Fruit fly (Drosophila melanogaster) whole organism, embryonic: ENCODE data around the gene wcy.

ENCODE experiments used
- Aef1 ChIP-seq: fragments of 200-800 bp; sonication (Bioruptor generic); IDR thresholded peaks from 3 replicates; pipeline ENCODE4 v1.3.6; 2022; ENCODE audit warnings: missing biosample characterization, missing genetic modification characterization
- Bgb ChIP-seq: fragments of 200-800 bp; sonication (Bioruptor generic); IDR thresholded peaks from 2 replicates; pipeline ENCODE4 v1.3.6; 2022; ENCODE audit warnings: missing biosample characterization, missing genetic modification characterization; ENCODE audit not compliant: partially characterized antibody
- BtbVII ChIP-seq: fragments of 200-800 bp; sonication (Bioruptor generic); optimal IDR thresholded peaks from 3 replicates; lab custom pipeline; 2017; ENCODE audit warnings: missing biosample characterization, mild to moderate bottlenecking, missing genetic modification characterization
- CG10147 ChIP-seq: fragments of 200-800 bp; sonication (Bioruptor generic); optimal IDR thresholded peaks from 2 replicates; lab custom pipeline; 2019; ENCODE audit warnings: missing biosample characterization, mild to moderate bottlenecking, missing genetic modification characterization, moderate library complexity
- CG12391 ChIP-seq: fragments of 200-800 bp; sonication (Bioruptor generic); optimal IDR thresholded peaks from 3 replicates; lab custom pipeline; 2018; ENCODE audit warnings: missing biosample characterization, mild to moderate bottlenecking, missing genetic modification characterization, moderate library complexity
- CG12769 ChIP-seq: fragments of 200-800 bp; sonication (Bioruptor generic); optimal IDR thresholded peaks from 2 replicates; lab custom pipeline; 2019; ENCODE audit warnings: missing biosample characterization, mild to moderate bottlenecking, missing genetic modification characterization, moderate library complexity
- CG15479 ChIP-seq: fragments of 200-800 bp; sonication (Bioruptor generic); optimal IDR thresholded peaks from 3 replicates; lab custom pipeline; 2019; ENCODE audit warnings: missing biosample characterization, mild to moderate bottlenecking, missing genetic modification characterization, moderate library complexity
- CG1602 ChIP-seq: fragments of 200-800 bp; sonication (Bioruptor generic); optimal IDR thresholded peaks from 3 replicates; lab custom pipeline; 2016; ENCODE audit warnings: missing biosample characterization, missing genetic modification characterization
- CG2129 ChIP-seq: fragments of 200-800 bp; sonication (Bioruptor generic); IDR thresholded peaks from 2 replicates; pipeline ENCODE4 v1.3.6; 2022; ENCODE audit warnings: missing biosample characterization, missing genetic modification characterization; ENCODE audit not compliant: partially characterized antibody
- CG32772 ChIP-seq: fragments of 200-800 bp; sonication (Bioruptor generic); IDR thresholded peaks from 2 replicates; pipeline ENCODE4 v1.3.6; 2022; ENCODE audit warnings: missing biosample characterization, missing genetic modification characterization
- CG7839 ChIP-seq: fragments of 200-800 bp; sonication (Bioruptor generic); optimal IDR thresholded peaks from 3 replicates; lab custom pipeline; 2018; ENCODE audit warnings: missing biosample characterization, mild to moderate bottlenecking, missing genetic modification characterization, moderate library complexity
- CG7987 ChIP-seq: fragments of 200-800 bp; sonication (Bioruptor generic); optimal IDR thresholded peaks from 2 replicates; lab custom pipeline; 2018; ENCODE audit warnings: missing biosample characterization, mild to moderate bottlenecking, missing genetic modification characterization, moderate library complexity
- D19B ChIP-seq: fragments of 200-800 bp; sonication (Bioruptor generic); optimal IDR thresholded peaks from 2 replicates; lab custom pipeline; 2017; ENCODE audit warnings: missing biosample characterization, mild to moderate bottlenecking, missing genetic modification characterization
- Hr39 ChIP-seq: fragments of >200 bp; optimal IDR thresholded peaks from 2 replicates; lab custom pipeline; 2017
- Max ChIP-seq: fragments of 200-800 bp; sonication (Bioruptor generic); optimal IDR thresholded peaks from 2 replicates; lab custom pipeline; 2016; ENCODE audit warnings: missing biosample characterization, mild to moderate bottlenecking, missing genetic modification characterization
- Med ChIP-seq: fragments of 200-800 bp; sonication (Bioruptor generic); peaks from one replicate; lab custom pipeline; 2016; ENCODE audit warnings: missing biosample characterization, missing genetic modification characterization, mild to moderate bottlenecking, inconsistent platforms, moderate library complexity
- NFAT ChIP-seq: fragments of 200-800 bp; sonication (Bioruptor generic); IDR thresholded peaks from 2 replicates; pipeline ENCODE4 v1.3.6; 2022; ENCODE audit warnings: missing biosample characterization, missing genetic modification characterization
- Ssrp ChIP-seq: fragments of 200-800 bp; sonication (Bioruptor generic); optimal IDR thresholded peaks from 2 replicates; lab custom pipeline; 2018; ENCODE audit warnings: missing biosample characterization, mild to moderate bottlenecking, missing genetic modification characterization, moderate library complexity
- Tbp ChIP-seq: fragments of >200 bp; optimal IDR thresholded peaks from 2 replicates; lab custom pipeline; 2018; ENCODE audit warnings: missing biosample characterization, missing genetic modification characterization
- Usf ChIP-seq: fragments of 200-800 bp; sonication (Bioruptor generic); optimal IDR thresholded peaks from 2 replicates; lab custom pipeline; 2017; ENCODE audit warnings: missing genotype, missing biosample characterization, missing genetic modification characterization
- Xrp1 ChIP-seq: fragments of 200-800 bp; sonication (Bioruptor generic); IDR thresholded peaks from 2 replicates; pipeline ENCODE4 v1.3.6; 2022; ENCODE audit warnings: missing biosample characterization, missing genetic modification characterization
- abd-A ChIP-seq: fragments of 200-800 bp; sonication (Bioruptor generic); optimal IDR thresholded peaks from 3 replicates; lab custom pipeline; 2019; ENCODE audit warnings: missing biosample characterization, mild to moderate bottlenecking, missing genetic modification characterization, moderate library complexity
- ara ChIP-seq: fragments of 200-800 bp; sonication (Bioruptor generic); IDR thresholded peaks from 2 replicates; pipeline ENCODE4 v1.3.6; 2022; ENCODE audit warnings: missing biosample characterization, missing genetic modification characterization
- btn ChIP-seq: fragments of 200-800 bp; sonication (Bioruptor generic); optimal IDR thresholded peaks from 2 replicates; lab custom pipeline; 2016; ENCODE audit warnings: missing biosample characterization, missing genetic modification characterization
- dysf ChIP-seq: fragments of 200-800 bp; sonication (Bioruptor generic); IDR thresholded peaks from 3 replicates; pipeline ENCODE4 v1.3.6; 2022; ENCODE audit warnings: missing biosample characterization, missing genetic modification characterization
- eyg ChIP-seq: fragments of 200-800 bp; sonication (Bioruptor generic); optimal IDR thresholded peaks from 3 replicates; lab custom pipeline; 2016; ENCODE audit warnings: missing biosample characterization, missing genetic modification characterization
- fd3F ChIP-seq: fragments of 200-800 bp; sonication (Bioruptor generic); optimal IDR thresholded peaks from 2 replicates; lab custom pipeline; 2018; ENCODE audit warnings: missing biosample characterization, mild to moderate bottlenecking, missing genetic modification characterization, moderate library complexity
- fd64A ChIP-seq: fragments of 200-800 bp; sonication (Bioruptor generic); optimal IDR thresholded peaks from 3 replicates; lab custom pipeline; 2018; ENCODE audit warnings: missing biosample characterization, mild to moderate bottlenecking, missing genetic modification characterization
- ftz-f1 ChIP-seq: fragments of 200-800 bp; sonication (Bioruptor generic); optimal IDR thresholded peaks from 2 replicates; lab custom pipeline; 2016; ENCODE audit warnings: missing biosample characterization, missing genetic modification characterization
- gem ChIP-seq: fragments of 200-800 bp; sonication (Bioruptor generic); optimal IDR thresholded peaks from 2 replicates; lab custom pipeline; 2019; ENCODE audit warnings: missing biosample characterization, mild to moderate bottlenecking, missing genetic modification characterization, moderate library complexity
- grau ChIP-seq: fragments of 200-800 bp; optimal IDR thresholded peaks from 3 replicates; lab custom pipeline; 2019; ENCODE audit warnings: missing biosample characterization, mild to moderate bottlenecking, missing genetic modification characterization, moderate library complexity
- jumu ChIP-seq: fragments of 200-800 bp; sonication (Bioruptor generic); optimal IDR thresholded peaks from 3 replicates; lab custom pipeline; 2016; ENCODE audit warnings: missing biosample characterization, missing genetic modification characterization
- lmd ChIP-seq: fragments of 200-800 bp; sonication (Bioruptor generic); IDR thresholded peaks from 2 replicates; pipeline ENCODE4 v1.3.6; 2022; ENCODE audit warnings: missing biosample characterization, missing genetic modification characterization
- lov ChIP-seq, 2 experiments: fragments of 200-800 bp in 1 of 2; fragments of >200 bp in 1 of 2; sonication (Bioruptor generic) in 1 of 2; IDR thresholded peaks in 1 of 2; optimal IDR thresholded peaks in 1 of 2; 2 replicates in 1 of 2; 3 replicates in 1 of 2; pipeline versions ENCODE4 v1.3.6 to Lab custom; 2017 to 2022; ENCODE audit warnings: missing biosample characterization in 1 of 2, missing genetic modification characterization in 1 of 2
- ranshi ChIP-seq: fragments of 200-800 bp; sonication (Bioruptor generic); IDR thresholded peaks from 2 replicates; pipeline ENCODE4 v1.3.6; 2022; ENCODE audit warnings: missing biosample characterization, missing genetic modification characterization
- repo ChIP-seq: fragments of 200-800 bp; sonication (Bioruptor generic); optimal IDR thresholded peaks from 2 replicates; lab custom pipeline; 2016; ENCODE audit warnings: missing biosample characterization, missing genetic modification characterization
- row ChIP-seq: fragments of 200-800 bp; sonication (Bioruptor generic); IDR thresholded peaks from 3 replicates; pipeline ENCODE4 v1.3.6; 2022; ENCODE audit warnings: missing biosample characterization, missing genetic modification characterization
- salm ChIP-seq: fragments of 200-800 bp; sonication (Bioruptor generic); optimal IDR thresholded peaks from 2 replicates; lab custom pipeline; 2018; ENCODE audit warnings: missing biosample characterization, mild to moderate bottlenecking, missing genetic modification characterization
- stc ChIP-seq: fragments of 200-800 bp; sonication (Bioruptor generic); IDR thresholded peaks from 2 replicates; pipeline ENCODE4 v1.3.6; 2022; ENCODE audit warnings: missing biosample characterization, missing genetic modification characterization
- sug ChIP-seq: fragments of 200-800 bp; optimal IDR thresholded peaks from 2 replicates; lab custom pipeline; 2019; ENCODE audit warnings: missing biosample characterization, mild to moderate bottlenecking, missing genetic modification characterization, moderate library complexity
- vnd ChIP-seq: fragments of 200-800 bp; sonication (Bioruptor generic); IDR thresholded peaks from 3 replicates; pipeline ENCODE4 v1.3.6; 2022; ENCODE audit warnings: missing biosample characterization, missing genetic modification characterization; ENCODE audit not compliant: partially characterized antibody
- vvl ChIP-seq: fragments of 200-800 bp; sonication (Bioruptor generic); IDR thresholded peaks from 2 replicates; pipeline ENCODE4 v1.3.6; 2022; ENCODE audit warnings: missing biosample characterization, missing genetic modification characterization
- wdn ChIP-seq: fragments of 200-800 bp; sonication (Bioruptor generic); IDR thresholded peaks from 2 replicates; pipeline ENCODE4 v1.3.6; 2022; ENCODE audit warnings: missing biosample characterization, missing genetic modification characterization
- z ChIP-seq: fragments of 200-800 bp; sonication (Bioruptor generic); IDR thresholded peaks from 3 replicates; pipeline ENCODE4 v1.3.6; 2022; ENCODE audit warnings: missing biosample characterization, missing genetic modification characterization
- zen2 ChIP-seq: fragments of 200-800 bp; sonication (Bioruptor generic); IDR thresholded peaks from 3 replicates; pipeline ENCODE4 v1.3.6; 2022; ENCODE audit warnings: missing biosample characterization, missing genetic modification characterization; ENCODE audit not compliant: partially characterized antibody

wcy gene

dm6 chrX:17090585-17090984 lies 12.9 kb upstream of the wcy start (continued):
- TF ChIP-seq CG10147, result no peak
- TF ChIP-seq CG15479 (GFP tag; lab: Kevin White, UChicago), result no peak
- 0 out of 2 replicates have a peak, but pooled peaks have one; percentile 37 for TF ChIP-seq NFAT
- no peak for TF ChIP-seq btn (GFP tag; lab: Kevin White, UChicago)
- TF ChIP-seq z (GFP tag; lab: Robert Waterston, UW), result no peak
- no peak for TF ChIP-seq Aef1 (GFP tag; lab: Robert Waterston, UW)
- peak; percentile 24; the same call in 1 of the 2 replicates for TF ChIP-seq Xrp1 (GFP tag; lab: Robert Waterston, UW)
- no peak for TF ChIP-seq stc (GFP tag; lab: Robert Waterston, UW)
- no peak for TF ChIP-seq repo (GFP tag; lab: Kevin White, UChicago)
- TF ChIP-seq sug (tag; lab: Kevin White, UChicago), result no peak
- TF ChIP-seq Tbp (GFP tag; lab: Kevin White, UChicago), result no peak
- TF ChIP-seq Hr39 (lab: Kevin White, UChicago), result no peak
- no peak for TF ChIP-seq fd64A
- no peak for TF ChIP-seq grau (tag; lab: Kevin White, UChicago)
- TF ChIP-seq salm (tag; lab: Kevin White, UChicago), result no peak
- TF ChIP-seq D19B, result no peak
- TF ChIP-seq fd3F, result no peak
- TF ChIP-seq abd-A, result no peak
- TF ChIP-seq row (GFP tag; lab: Robert Waterston, UW), result peak; percentile 9; the same call in 1 of the 3 replicates
- TF ChIP-seq lmd, result peak; percentile 48; the same call in 1 of the 2 replicates
- TF ChIP-seq CG32772, result no peak
- 0 out of 2 replicates have a peak, but pooled peaks have one; percentile 9 for TF ChIP-seq ranshi (GFP tag; lab: Robert Waterston, UW)
- TF ChIP-seq dysf (GFP tag; lab: Robert Waterston, UW), result peak; percentile 44; the same call in 2 of the 3 replicates
- no peak for TF ChIP-seq BtbVII (GFP tag; lab: Kevin White, UChicago)
- no peak for TF ChIP-seq zen2 (GFP tag; lab: Robert Waterston, UW)
- TF ChIP-seq CG7987 (GFP tag; lab: Kevin White, UChicago), result no peak
- no peak for TF ChIP-seq wdn (GFP tag; lab: Robert Waterston, UW)
- TF ChIP-seq ara (GFP tag; lab: Robert Waterston, UW), result no peak
- no peak for TF ChIP-seq CG12769
- TF ChIP-seq Max, result no peak
- TF ChIP-seq, all 482 proteins: peak for 27

DNA sequence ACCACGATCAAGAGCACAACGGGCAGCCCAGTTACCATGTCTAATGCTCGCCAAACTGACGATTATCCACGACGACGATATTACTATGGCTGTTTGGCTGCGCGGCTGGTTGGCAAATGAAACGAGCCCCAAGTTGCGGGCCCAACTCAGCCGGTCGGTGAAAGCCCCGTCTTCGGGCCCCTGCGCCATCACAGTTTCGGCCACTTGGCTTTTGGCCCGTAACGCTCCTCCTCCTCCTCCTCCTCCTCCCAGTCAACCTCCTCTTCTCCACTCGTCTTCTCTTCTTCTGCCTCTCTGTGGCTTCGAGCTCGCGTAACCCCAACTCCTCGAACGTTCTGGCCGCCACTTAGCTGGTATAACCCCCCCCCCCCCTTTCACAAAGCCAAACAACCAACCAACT lies 9.9 kb upstream of the wcy start, which contains the start of gene CG8945:
Gene CG8945 (minus strand): TSS at position 101 of the 400 bp plus-strand sequence.
- TF ChIP-seq jumu (GFP tag; lab: Kevin White, UChicago), result no peak
- peak; percentile 39 for TF ChIP-seq Med (GFP tag; lab: Kevin White, UChicago)

- TF ChIP-seq vnd (GFP tag; lab: Robert Waterston, UW), result no peak
- no peak for TF ChIP-seq ftz-f1
- TF ChIP-seq, all 482 proteins: peak for 0
These were observed 3.5 kb upstream of the wcy start, which contains the start of gene CG4955 for dm6 chrX:17081147-17081546. CG4955 (plus strand) TSS chrX:17081447.

- TF ChIP-seq lmd (no peak), lov (optimal IDR thresholded peaks at IDR 0.05; lab: Kevin White, UChicago) (no peak), lov (GFP tag; IDR thresholded peaks at IDR 0.05; lab: Robert Waterston, UW) (no peak), Usf (GFP tag; lab: Kevin White, UChicago) (no peak), CG1602 (GFP tag; lab: Kevin White, UChicago) (no peak), CG2129 (GFP tag; lab: Robert Waterston, UW) (peak; percentile 44), Tbp (GFP tag; lab: Kevin White, UChicago) (no peak), Ssrp (tag; lab: Kevin White, UChicago) (peak; percentile 7), gem (peak; percentile 51), CG12391 (tag; lab: Kevin White, UChicago) (peak; percentile 21), CG7839 (no peak), vnd (GFP tag; lab: Robert Waterston, UW) (peak; percentile 84), eyg (GFP tag; lab: Kevin White, UChicago) (no peak), Bgb (peak; percentile 91), vvl (peak; percentile 42)
These were observed 661 bp upstream of the wcy start, which contains the start of gene CG4949 for dm6 chrX:17078139-17078977. CG4949 (plus strand) TSS chrX:17078836.
